Worm (Caenorhabditis elegans) whole organism, L1 larva: ENCODE data around the gene T24C4.2.

Experiments
- C04F5.9 ChIP-seq: sonication (generic microtip); optimal IDR thresholded peaks from 2 replicates; lab custom pipeline; 2016; ENCODE audit warnings: missing genetic modification characterization, missing compliant biosample characterization
- C16A3.4 ChIP-seq: fragments of 150-350 bp; optimal IDR thresholded peaks from 2 replicates; lab custom pipeline; 2014; ENCODE audit warnings: missing biosample characterization, missing genetic modification characterization
- aly-2 ChIP-seq: fragments of 150-350 bp; optimal IDR thresholded peaks from 2 replicates; lab custom pipeline; 2014; ENCODE audit warnings: missing biosample characterization, missing genetic modification characterization
- ama-1 ChIP-seq: fragments of 150-350 bp; optimal IDR thresholded peaks from 2 replicates; lab custom pipeline; 2014
- blmp-1 ChIP-seq: fragments of 150-350 bp; optimal IDR thresholded peaks from 2 replicates; lab custom pipeline; 2014; ENCODE audit warnings: missing biosample characterization, missing genetic modification characterization
- ceh-63 ChIP-seq: fragments of 200-800 bp; sonication (Bioruptor generic); optimal IDR thresholded peaks from 2 replicates; lab custom pipeline; 2018; ENCODE audit warnings: mild to moderate bottlenecking, missing genetic modification characterization, missing compliant biosample characterization
- ceh-90 ChIP-seq: sonication (generic microtip); optimal IDR thresholded peaks from 2 replicates; lab custom pipeline; 2016; ENCODE audit warnings: missing genetic modification characterization, missing compliant biosample characterization
- ces-1 ChIP-seq: fragments of 150-350 bp; optimal IDR thresholded peaks from 2 replicates; lab custom pipeline; 2014; ENCODE audit warnings: missing biosample characterization, missing genetic modification reagents, missing genetic modification characterization
- dpl-1 ChIP-seq, 3 experiments: fragments of 150-350 bp in 2 of 3; sonication (generic microtip) in 1 of 3; optimal IDR thresholded peaks; 2 replicates each; lab custom pipeline; 2014 to 2017; ENCODE audit warnings: missing biosample characterization in 3 of 3, missing genetic modification characterization in 3 of 3, missing genetic modification reagents in 3 of 3
- dsc-1 ChIP-seq: sonication (generic microtip); optimal IDR thresholded peaks from 2 replicates; lab custom pipeline; 2016; ENCODE audit warnings: mild to moderate bottlenecking, missing genetic modification characterization, missing compliant biosample characterization
- efl-1 ChIP-seq, 4 experiments: fragments of 150-350 bp; optimal IDR thresholded peaks in 3 of 4; peaks in 1 of 4; 1 replicate in 1 of 4; 2 replicates in 3 of 4; lab custom pipeline; 2014; ENCODE audit warnings: missing biosample characterization in 2 of 4, missing genetic modification characterization in 2 of 4, missing genetic modification reagents in 2 of 4
- efl-3 ChIP-seq: fragments of 200-800 bp; sonication (Bioruptor generic); optimal IDR thresholded peaks from 2 replicates; lab custom pipeline; 2018; ENCODE audit warnings: mild to moderate bottlenecking, missing genetic modification characterization, missing compliant biosample characterization
- ets-5 ChIP-seq: fragments of 200-800 bp; sonication (Bioruptor generic); IDR thresholded peaks from 2 replicates; pipeline ENCODE4 v1.3.6; 2022; ENCODE audit warnings: missing genetic modification characterization, missing compliant biosample characterization
- fos-1 ChIP-seq: fragments of 150-350 bp; optimal IDR thresholded peaks from 2 replicates; lab custom pipeline; 2014; ENCODE audit warnings: missing biosample characterization, missing genetic modification characterization
- grh-1 ChIP-seq: fragments of 200-800 bp; sonication (Bioruptor generic); IDR thresholded peaks from 2 replicates; pipeline ENCODE4 v1.3.6; 2022; ENCODE audit warnings: missing genetic modification reagents, missing genetic modification characterization, missing compliant biosample characterization
- hlh-17 ChIP-seq: fragments of 200-800 bp; sonication (Bioruptor generic); optimal IDR thresholded peaks from 2 replicates; lab custom pipeline; 2018; ENCODE audit warnings: missing genetic modification characterization, mild to moderate bottlenecking, missing compliant biosample characterization, moderate library complexity, borderline replicate concordance
- hlh-4 ChIP-seq: sonication (generic microtip); optimal IDR thresholded peaks from 2 replicates; lab custom pipeline; 2016; ENCODE audit warnings: mild to moderate bottlenecking, missing genetic modification characterization, missing compliant biosample characterization
- hpl-2 ChIP-seq: fragments of 150-350 bp; optimal IDR thresholded peaks from 2 replicates; lab custom pipeline; 2014; ENCODE audit warnings: missing biosample characterization, missing genetic modification reagents, missing genetic modification characterization
- irx-1 ChIP-seq: sonication (generic microtip); optimal IDR thresholded peaks from 2 replicates; lab custom pipeline; 2016; ENCODE audit warnings: missing genetic modification characterization, missing compliant biosample characterization
- isw-1 ChIP-seq: fragments of 200-800 bp; sonication (Bioruptor generic); IDR thresholded peaks from 2 replicates; pipeline ENCODE4 v1.3.6; 2022; ENCODE audit warnings: missing genetic modification characterization, missing compliant biosample characterization
- jun-1 ChIP-seq: fragments of 150-350 bp; optimal IDR thresholded peaks from 2 replicates; lab custom pipeline; 2014; ENCODE audit warnings: missing biosample characterization, missing genetic modification reagents, missing genetic modification characterization
- lin-13 ChIP-seq: fragments of 150-350 bp; optimal IDR thresholded peaks from 2 replicates; lab custom pipeline; 2014; ENCODE audit warnings: missing biosample characterization, missing genetic modification reagents, missing genetic modification characterization
- lin-14 ChIP-seq: fragments of 200-800 bp; sonication (Bioruptor generic); optimal IDR thresholded peaks from 2 replicates; lab custom pipeline; 2018; ENCODE audit warnings: mild to moderate bottlenecking, missing genetic modification characterization, moderate library complexity, missing compliant biosample characterization
- lin-15B ChIP-seq: fragments of 150-350 bp; sonication (generic microtip); optimal IDR thresholded peaks from 3 replicates; lab custom pipeline; 2014; ENCODE audit warnings: missing biosample characterization, missing genetic modification characterization
- lsy-2 ChIP-seq, 2 experiments: fragments of 150-350 bp; optimal IDR thresholded peaks; 2 replicates each; lab custom pipeline; 2014; ENCODE audit warnings: missing biosample characterization in 2 of 2, missing genetic modification characterization in 2 of 2
- mab-9 ChIP-seq: fragments of 200-800 bp; sonication (Bioruptor generic); IDR thresholded peaks from 2 replicates; pipeline ENCODE4 v1.3.6; 2022; ENCODE audit warnings: missing genetic modification reagents, missing genetic modification characterization, missing compliant biosample characterization
- mdl-1 ChIP-seq, 2 experiments: fragments of 150-350 bp; optimal IDR thresholded peaks; 2 replicates each; lab custom pipeline; 2014 to 2017; ENCODE audit warnings: missing biosample characterization in 2 of 2, missing genetic modification characterization in 2 of 2, inconsistent platforms in 1 of 2
- mep-1 ChIP-seq: fragments of 150-350 bp; optimal IDR thresholded peaks from 2 replicates; lab custom pipeline; 2014; ENCODE audit warnings: missing biosample characterization, missing genetic modification characterization
- nhr-12 ChIP-seq: sonication (generic microtip); optimal IDR thresholded peaks from 2 replicates; lab custom pipeline; 2017; ENCODE audit warnings: missing biosample characterization, missing genetic modification characterization
- nhr-19 ChIP-seq: fragments of 200-800 bp; sonication (Bioruptor generic); conservative IDR thresholded peaks from 2 replicates; pipeline ENCODE4 v1.3.6; 2022; ENCODE audit warnings: missing genetic modification characterization, missing compliant biosample characterization
- nhr-20 ChIP-seq: sonication (generic microtip); optimal IDR thresholded peaks from 2 replicates; lab custom pipeline; 2016; ENCODE audit warnings: mild to moderate bottlenecking, missing genetic modification characterization, missing compliant biosample characterization
- nhr-28 ChIP-seq: fragments of 150-350 bp; optimal IDR thresholded peaks from 2 replicates; lab custom pipeline; 2014; ENCODE audit warnings: missing biosample characterization, missing genetic modification characterization
- nhr-47 ChIP-seq: sonication (generic microtip); optimal IDR thresholded peaks from 2 replicates; lab custom pipeline; 2016; ENCODE audit warnings: mild to moderate bottlenecking, missing genetic modification characterization, moderate library complexity, missing compliant biosample characterization
- nhr-76 ChIP-seq: sonication (generic microtip); optimal IDR thresholded peaks from 2 replicates; lab custom pipeline; 2017; ENCODE audit warnings: missing biosample characterization, missing genetic modification characterization
- nhr-77 ChIP-seq: fragments of 150-350 bp; optimal IDR thresholded peaks from 2 replicates; lab custom pipeline; 2014; ENCODE audit warnings: missing biosample characterization, missing genetic modification characterization
- nhr-85 ChIP-seq: sonication (generic microtip); peaks from one replicate; lab custom pipeline; 2016; ENCODE audit warnings: missing genetic modification characterization, inconsistent platforms, missing compliant biosample characterization
- pag-3 ChIP-seq: sonication (generic microtip); optimal IDR thresholded peaks from 2 replicates; lab custom pipeline; 2017; ENCODE audit warnings: missing genetic modification characterization, mild to moderate bottlenecking, missing compliant biosample characterization, antibody characterized with exemption, borderline replicate concordance; ENCODE audit not compliant: insufficient read depth
- skn-1 ChIP-seq: fragments of 150-350 bp; optimal IDR thresholded peaks from 2 replicates; lab custom pipeline; 2014; ENCODE audit warnings: missing biosample characterization, missing genetic modification characterization
- snpc-4 ChIP-seq: fragments of 150-350 bp; optimal IDR thresholded peaks from 2 replicates; lab custom pipeline; 2014; ENCODE audit warnings: missing biosample characterization, missing genetic modification characterization
- swsn-7 ChIP-seq: sonication (generic microtip); optimal IDR thresholded peaks from 2 replicates; lab custom pipeline; 2016; ENCODE audit warnings: missing genetic modification characterization, missing compliant biosample characterization
- unc-30 ChIP-seq: sonication (generic microtip); optimal IDR thresholded peaks from 2 replicates; lab custom pipeline; 2017; ENCODE audit warnings: missing biosample characterization, missing genetic modification characterization
- unc-86 ChIP-seq: sonication (generic microtip); optimal IDR thresholded peaks from 2 replicates; lab custom pipeline; 2016; ENCODE audit warnings: missing genetic modification characterization, missing compliant biosample characterization
- unc-98 ChIP-seq: fragments of 200-800 bp; sonication (Bioruptor generic); IDR thresholded peaks from 2 replicates; pipeline ENCODE4 v1.3.6; 2022; ENCODE audit warnings: missing genetic modification characterization, missing compliant biosample characterization
- vab-15 ChIP-seq: sonication (generic microtip); optimal IDR thresholded peaks from 2 replicates; lab custom pipeline; 2017; ENCODE audit warnings: missing genotype, mild to moderate bottlenecking, missing genetic modification characterization, missing compliant biosample characterization
- ztf-4 ChIP-seq: fragments of 150-350 bp; optimal IDR thresholded peaks from 2 replicates; lab custom pipeline; 2014; ENCODE audit warnings: missing biosample characterization, missing genetic modification characterization

Gene T24C4.2

ce11 chrIII:869869-870268, at the start of gene T24C4.2:
T24C4.2 (minus strand) TSS chrIII:869969.
- TF ChIP-seq snpc-4 (no peak), efl-1 (optimal IDR thresholded peaks at IDR 0.05; lab: Kevin White, UChicago) (no peak), efl-1 (GFP tag; optimal IDR thresholded peaks at IDR 0.05 in 1 of 2; lab: Kevin White, UChicago) (peak in 1 of 2 experiments; percentile 73)
- TF ChIP-seq, all 84 proteins: peak for 1

- TF ChIP-seq grh-1 (GFP tag; lab: Robert Waterston, UW) = no peak
- no peak for TF ChIP-seq nhr-85 (tag; lab: Kevin White, UChicago)
- no peak for TF ChIP-seq hlh-4 (tag; lab: Kevin White, UChicago)
- no peak for TF ChIP-seq mdl-1 (tag; optimal IDR thresholded peaks at IDR 0.05; lab: Kevin White, UChicago)
- TF ChIP-seq nhr-19 = no peak
- no peak for TF ChIP-seq lin-15B (tag; lab: Kevin White, UChicago)
- TF ChIP-seq nhr-47 = no peak
- TF ChIP-seq mab-9 (GFP tag; lab: Robert Waterston, UW) = no peak
- no peak for TF ChIP-seq blmp-1 (tag; lab: Kevin White, UChicago)
- TF ChIP-seq ets-5 (GFP tag; lab: Robert Waterston, UW) = no peak
- TF ChIP-seq mep-1 = no peak
- TF ChIP-seq fos-1 = no peak
- no peak for TF ChIP-seq C04F5.9 (tag; lab: Kevin White, UChicago)
- no peak for TF ChIP-seq nhr-28 (tag; lab: Kevin White, UChicago)
These were observed 49.6 kb upstream of the T24C4.2 start, which contains the start of gene F23H11.7 for ce11 chrIII:919322-919721. F23H11.7 (minus strand) TSS chrIII:919422.

- TF ChIP-seq nhr-76 = no peak
- TF ChIP-seq efl-1 (optimal IDR thresholded peaks at IDR 0.05; lab: Kevin White, UChicago) = no peak
- TF ChIP-seq efl-1 (GFP tag; optimal IDR thresholded peaks at IDR 0.05 in 1 of 2; lab: Kevin White, UChicago) = peak in 1 of 2 experiments; percentile 72
- TF ChIP-seq, all 84 proteins: peak for 1
These were observed 47.1 kb upstream of the T24C4.2 start, which contains the start of gene idpp-13 for ce11 chrIII:916897-917296. idpp-13 (minus strand) TSS chrIII:916997.

ce11 chrIII:910540-911311, 41.0 kb upstream of the T24C4.2 start, which contains the start of the genes F23H11.5 and bra-2:
F23H11.5 (minus strand) TSS chrIII:910590.
bra-2 (plus strand) TSS chrIII:911261.
- TF ChIP-seq lin-13 (GFP tag; lab: Kevin White, UChicago) (no peak), mab-9 (GFP tag; lab: Robert Waterston, UW) (no peak), swsn-7 (tag; lab: Kevin White, UChicago) (peak; percentile 5), nhr-19 (no peak), lin-14 (GFP tag; lab: Kevin White, UChicago) (no peak), efl-3 (GFP tag; lab: Kevin White, UChicago) (no peak), nhr-12 (tag; lab: Kevin White, UChicago) (no peak), efl-1 (optimal IDR thresholded peaks at IDR 0.05; lab: Kevin White, UChicago) (peak; percentile 24 to 35), efl-1 (GFP tag; optimal IDR thresholded peaks at IDR 0.05 in 1 of 2; lab: Kevin White, UChicago) (peak; percentile 32 to 79), hlh-17 (GFP tag; lab: Kevin White, UChicago) (no peak), irx-1 (tag; lab: Kevin White, UChicago) (no peak), lsy-2 (tag; optimal IDR thresholded peaks at IDR 0.05; lab: Kevin White, UChicago) (peak; percentile 50 to 82), vab-15 (tag; lab: Kevin White, UChicago) (no peak), unc-98 (no peak), nhr-85 (tag; lab: Kevin White, UChicago) (no peak), dpl-1 (GFP tag; optimal IDR thresholded peaks at IDR 0.05; lab: Kevin White, UChicago) (peak in 2 of 3 experiments; percentile 27 to 43), nhr-77 (tag; lab: Kevin White, UChicago) (no peak), nhr-47 (peak; percentile 31), ces-1 (GFP tag; lab: Kevin White, UChicago) (no peak), ztf-4 (no peak), aly-2 (tag; lab: Kevin White, UChicago) (no peak), C16A3.4 (tag; lab: Kevin White, UChicago) (peak; percentile 48), unc-86 (tag; lab: Kevin White, UChicago) (no peak), isw-1 (GFP tag; lab: Robert Waterston, UW) (no peak), hpl-2 (GFP tag; lab: Kevin White, UChicago) (no peak), lin-15B (tag; lab: Kevin White, UChicago) (no peak), ceh-63 (GFP tag; lab: Kevin White, UChicago) (no peak), ceh-90 (tag; lab: Kevin White, UChicago) (no peak), dsc-1 (no peak), jun-1 (tag; lab: Kevin White, UChicago) (no peak), unc-30 (tag; lab: Kevin White, UChicago) (no peak), nhr-20 (tag; lab: Kevin White, UChicago) (peak; percentile 1), ama-1 (lab: Kevin White, UChicago) (no peak), skn-1 (tag; lab: Kevin White, UChicago) (peak; percentile 14), pag-3 (tag; lab: Kevin White, UChicago) (no peak), mep-1 (no peak)
